Fruit fly (Drosophila melanogaster): ENCODE results near the gene Nt5b.

- no peak for TF ChIP-seq CG8478 (optimal IDR thresholded peaks at IDR 0.05)
- TF ChIP-seq CTCF (optimal IDR thresholded peaks at IDR 0.05): no peak
Observed at dm6 chrX:18402564-18402963, 7.4 kb downstream of the Nt5b start.
